Worm (Caenorhabditis elegans): Measurements from ENCODE around the gene M106.2.

The M106.2 gene

DNA sequence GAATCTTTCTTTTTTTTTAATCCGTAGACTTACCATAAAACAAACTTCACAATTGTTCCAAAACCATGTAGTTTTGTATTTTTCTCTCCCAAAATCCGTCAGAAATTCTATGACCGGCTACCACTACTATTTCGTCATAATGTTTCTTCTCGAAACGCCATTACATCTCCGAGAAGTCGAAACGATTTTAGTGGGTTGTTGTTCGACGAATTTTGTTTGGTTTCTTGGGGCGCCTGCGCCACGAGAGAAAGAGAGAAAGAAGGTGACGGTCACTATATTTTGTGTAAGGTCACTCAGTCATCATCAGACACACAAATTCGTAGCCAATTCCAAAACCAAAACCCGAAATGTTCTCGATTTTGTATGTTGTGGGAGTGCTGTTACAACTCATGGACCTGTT lies 37.3 kb upstream of the M106.2 start:
- TF ChIP-seq nhr-28 (tag; optimal IDR thresholded peaks at IDR 0.05) (peak; percentile 93), hlh-30 (tag; optimal IDR thresholded peaks at IDR 0.05; ENCODE audit: insufficient read depth) (peak; percentile 56), mdl-1 (tag; optimal IDR thresholded peaks at IDR 0.05) (peak in 1 of 2 experiments; percentile 38), aha-1 (tag) (peak; percentile 19), nhr-25 (tag; optimal IDR thresholded peaks at IDR 0.05; ENCODE audit: borderline replicate concordance, insufficient read depth) (peak; percentile 29), mep-1 (tag; optimal IDR thresholded peaks at IDR 0.05) (peak; percentile 7), arid-1 (GFP tag; conservative IDR thresholded peaks at IDR 0.05) (no peak), aly-2 (tag; optimal IDR thresholded peaks at IDR 0.05) (no peak), unc-62 (GFP tag; optimal IDR thresholded peaks at IDR 0.05 in 1 of 2) (peak in 1 of 2 experiments; percentile 87), unc-62 (tag; optimal IDR thresholded peaks at IDR 0.05) (no peak)

DNA sequence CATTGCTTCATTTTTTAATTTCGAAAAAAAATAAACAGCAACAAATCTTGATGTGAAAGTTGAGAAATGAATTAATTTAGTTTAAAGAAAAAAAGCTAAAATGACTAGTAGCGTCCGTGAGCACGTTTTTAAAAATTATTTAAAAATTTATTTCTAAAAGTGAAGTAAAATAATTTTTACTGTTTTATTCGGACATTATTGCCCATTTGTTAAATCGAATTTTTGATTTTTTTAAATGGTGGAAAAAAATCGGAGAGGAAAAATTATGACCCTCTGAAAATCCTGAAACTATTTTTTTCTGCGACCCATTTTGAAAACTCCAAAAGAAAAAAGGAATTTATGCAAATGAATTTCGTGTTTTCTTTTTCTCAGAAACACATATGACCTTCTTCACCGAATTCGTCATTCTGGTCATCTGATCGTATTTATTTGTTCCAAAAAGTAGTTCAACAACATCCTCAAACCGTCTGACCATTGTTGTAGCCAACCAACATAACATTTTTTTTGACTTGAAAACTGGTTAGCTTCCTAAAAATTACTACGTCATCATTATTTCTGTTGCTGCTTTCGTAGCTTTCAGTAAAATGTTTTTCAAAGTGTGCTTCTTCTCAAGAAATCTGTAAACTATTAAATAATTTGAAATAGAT lies 36.2 kb upstream of the M106.2 start, which contains the start of gene F44F4.3:
Gene F44F4.3, minus strand, starts transcription at position 51 of the 647 bp plus-strand sequence.
- TF ChIP-seq hlh-30 (tag; optimal IDR thresholded peaks at IDR 0.05; ENCODE audit: insufficient read depth) = peak; percentile 14
- no peak for TF ChIP-seq F10B5.3 (tag; optimal IDR thresholded peaks at IDR 0.05)
- TF ChIP-seq nhr-28 (tag; optimal IDR thresholded peaks at IDR 0.05) = peak; percentile 3
- TF ChIP-seq lim-7 (GFP tag; IDR thresholded peaks at IDR 0.05) = no peak
- TF ChIP-seq saeg-2 (GFP tag; IDR thresholded peaks at IDR 0.05) = no peak
- peak; percentile 52 for TF ChIP-seq aha-1 (tag)
- no peak for TF ChIP-seq zfp-3 (GFP tag; conservative IDR thresholded peaks at IDR 0.05)

DNA sequence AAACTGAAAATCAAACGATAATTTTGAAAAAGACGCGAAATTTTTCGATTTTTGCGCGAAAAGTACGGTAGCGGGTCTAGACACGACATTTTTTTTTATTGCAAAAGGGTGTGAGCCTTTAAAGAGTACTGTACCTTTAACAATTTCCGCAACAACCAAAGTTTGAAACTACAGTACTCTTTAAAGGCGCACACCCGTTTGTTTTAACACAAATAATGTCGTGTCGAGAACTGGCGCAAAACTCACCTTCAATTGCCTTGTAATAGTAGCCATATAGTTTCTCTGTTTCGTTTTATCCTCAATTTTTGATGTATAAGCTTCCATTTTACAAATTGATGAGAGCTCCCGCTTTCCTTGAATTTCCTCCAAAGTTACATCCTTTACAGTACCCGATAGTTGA lies 35.4 kb upstream of the M106.2 start:
- TF ChIP-seq hlh-11 (tag; optimal IDR thresholded peaks at IDR 0.05) (no peak), mdt-29 (GFP tag; IDR thresholded peaks at IDR 0.05) (no peak), snpc-4 (tag; optimal IDR thresholded peaks at IDR 0.05) (no peak), aha-1 (tag) (peak; percentile 91)

DNA sequence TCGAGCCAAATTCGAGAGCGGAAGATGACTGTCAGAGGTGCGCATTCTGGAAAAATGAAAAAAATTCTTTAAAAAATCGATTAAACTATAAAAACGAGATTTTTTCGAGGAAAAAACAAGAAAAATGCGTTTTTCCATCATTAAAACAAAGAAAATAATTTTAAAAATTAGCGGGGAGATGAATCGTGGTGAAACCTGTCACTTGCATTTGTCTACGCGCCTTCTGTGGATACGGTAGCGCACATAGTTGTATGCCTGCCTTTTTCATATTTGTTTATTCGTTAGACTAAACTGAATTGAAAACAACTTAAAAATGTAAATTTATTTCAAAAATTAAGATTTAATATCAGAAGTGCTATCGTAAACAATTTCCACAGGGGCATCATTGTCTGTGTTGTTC lies 34.6 kb upstream of the M106.2 start, which contains the start of gene egg-3:
Gene egg-3, minus strand, starts transcription at position 46 of the 400 bp plus-strand sequence.
- TF ChIP-seq unc-130 (GFP tag; optimal IDR thresholded peaks at IDR 0.05) (peak; percentile 33), F49E8.2 (tag; optimal IDR thresholded peaks at IDR 0.05; ENCODE audit: borderline replicate concordance) (no peak)

DNA sequence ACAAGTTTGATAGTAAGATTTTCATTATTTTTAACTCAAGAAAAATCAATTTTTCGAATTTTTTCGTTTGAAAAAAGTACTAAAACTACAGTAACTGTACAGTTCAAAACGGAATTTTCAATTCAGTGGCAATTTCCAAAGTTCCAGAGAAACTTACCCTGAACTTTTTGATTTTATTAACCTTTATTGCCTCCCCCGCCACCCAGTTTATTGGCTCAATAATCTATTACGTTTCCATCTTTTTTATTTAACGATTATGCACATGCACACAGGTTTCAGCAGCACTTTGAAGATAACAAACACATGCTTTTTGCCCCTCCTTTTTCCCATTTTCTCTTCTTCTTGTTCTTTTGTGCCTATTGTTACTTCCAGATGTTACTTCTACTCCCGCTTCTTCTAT lies 30.8 kb upstream of the M106.2 start, which contains the start of gene lurp-1:
Gene lurp-1, plus strand, starts transcription at position 301 of the 400 bp plus-strand sequence.
- no peak for TF ChIP-seq mxl-3 (GFP tag; optimal IDR thresholded peaks at IDR 0.05)
- peak; percentile 13 for TF ChIP-seq pqm-1 (tag; optimal IDR thresholded peaks at IDR 0.05)
- peak in 1 of 2 experiments; percentile 41 for TF ChIP-seq unc-62 (GFP tag; optimal IDR thresholded peaks at IDR 0.05 in 1 of 2)
- TF ChIP-seq unc-62 (tag; optimal IDR thresholded peaks at IDR 0.05) = no peak

DNA sequence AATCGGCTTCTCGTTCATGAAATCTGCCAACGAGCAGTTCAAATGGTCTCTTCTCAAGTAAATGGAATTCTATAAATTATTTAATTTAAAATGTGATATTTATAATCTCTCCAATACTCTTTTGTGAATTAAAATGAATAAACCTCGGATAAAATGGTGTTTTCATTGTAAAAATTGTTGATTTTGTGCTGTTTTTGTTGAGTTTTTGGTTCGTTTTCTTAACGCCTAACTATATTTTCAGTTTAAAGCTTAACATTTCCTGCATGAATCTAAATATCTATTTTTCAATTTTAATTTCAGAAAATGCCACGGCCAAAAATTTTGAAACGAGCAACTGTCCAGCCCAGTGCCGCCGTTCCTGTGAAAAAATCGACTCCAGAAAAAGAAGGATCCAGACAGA lies 23.8 kb upstream of the M106.2 start, which contains the start of gene orc-2:
Gene orc-2, plus strand, starts transcription at position 301 of the 400 bp plus-strand sequence.
- TF ChIP-seq mes-2 (tag; optimal IDR thresholded peaks at IDR 0.05; ENCODE audit: poor library complexity, severe bottlenecking) = no peak
- 0 out of 2 replicates have a peak, but pooled peaks have one; percentile 10 for TF ChIP-seq lin-38 (GFP tag; IDR thresholded peaks at IDR 0.05)
- TF ChIP-seq Y105C5A.15 (GFP tag; IDR thresholded peaks at IDR 0.05) = no peak
- no peak for TF ChIP-seq nhr-237 (tag; optimal IDR thresholded peaks at IDR 0.05)
- TF ChIP-seq mxl-2 (GFP tag; conservative IDR thresholded peaks at IDR 0.05) = no peak

DNA sequence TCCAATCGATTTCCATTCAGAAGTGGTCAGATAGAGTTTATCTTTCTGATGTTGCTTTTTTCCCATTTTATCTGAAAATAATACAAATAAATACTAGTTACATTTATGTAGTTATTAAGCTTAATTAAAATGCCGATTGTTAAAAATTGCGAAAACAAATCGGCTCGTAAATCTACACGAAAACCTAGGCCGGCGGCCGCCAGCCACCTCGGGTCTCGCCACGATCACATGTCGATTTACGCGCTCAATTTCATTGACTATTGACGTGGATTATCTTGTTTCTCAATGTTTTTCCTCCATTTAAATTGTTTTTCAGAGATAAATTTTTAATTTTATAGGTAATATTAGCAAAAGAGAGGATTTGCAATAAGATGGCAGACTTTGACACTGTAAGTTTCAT lies 22.7 kb upstream of the M106.2 start, which contains the start of the genes cyn-4 and copz-1:
Gene cyn-4, minus strand, starts transcription at position 71 of the 400 bp plus-strand sequence.
Gene copz-1, plus strand, starts transcription at position 339 of the 400 bp plus-strand sequence.
- TF ChIP-seq rbr-2 (tag; optimal IDR thresholded peaks at IDR 0.05) (peak; percentile 69), dmd-6 (GFP tag; IDR thresholded peaks at IDR 0.05) (peak; percentile 32; the same call in 1 of the 2 replicates), mxl-2 (GFP tag; conservative IDR thresholded peaks at IDR 0.05) (no peak), spr-3 (GFP tag; optimal IDR thresholded peaks at IDR 0.05) (no peak), hlh-11 (tag; optimal IDR thresholded peaks at IDR 0.05) (peak; percentile 68), nhr-11 (tag; optimal IDR thresholded peaks at IDR 0.05) (no peak), F44E2.7 (GFP tag; IDR thresholded peaks at IDR 0.05) (no peak), snpc-1.2 (GFP tag; IDR thresholded peaks at IDR 0.05) (no peak), D1046.2 (GFP tag; IDR thresholded peaks at IDR 0.05) (no peak), duxl-1 (tag; optimal IDR thresholded peaks at IDR 0.05; ENCODE audit: poor library complexity) (peak; percentile 50), hlh-30 (tag; optimal IDR thresholded peaks at IDR 0.05; ENCODE audit: insufficient read depth) (peak; percentile 80), F37D6.2 (tag; optimal IDR thresholded peaks at IDR 0.05) (peak; percentile 23), snpc-4 (tag; optimal IDR thresholded peaks at IDR 0.05) (no peak), unc-130 (GFP tag; optimal IDR thresholded peaks at IDR 0.05) (peak; percentile 92), ZK337.2 (GFP tag; IDR thresholded peaks at IDR 0.05) (peak; percentile 76), ceh-32 (tag; optimal IDR thresholded peaks at IDR 0.05; ENCODE audit: poor library complexity) (no peak), nhr-28 (tag; optimal IDR thresholded peaks at IDR 0.05) (peak; percentile 50)
